Worm (Caenorhabditis elegans): ENCODE results near the gene W10G6.6.

Gene W10G6.6

ce11 chrX:16275255-16275813 is 24.8 kb upstream of the W10G6.6 start, which contains the start of gene sdc-1 (continued):
- TF ChIP-seq lin-13 (GFP tag; optimal IDR thresholded peaks at IDR 0.05), result no peak
- no peak for TF ChIP-seq ceh-63 (GFP tag; optimal IDR thresholded peaks at IDR 0.05)
- no peak for TF ChIP-seq nhr-90 (tag; optimal IDR thresholded peaks at IDR 0.05; ENCODE audit: poor library complexity)
- no peak for TF ChIP-seq zag-1 (tag; optimal IDR thresholded peaks at IDR 0.05)
- TF ChIP-seq lin-14 (GFP tag; optimal IDR thresholded peaks at IDR 0.05), result peak; percentile 77
- TF ChIP-seq unc-130 (tag; optimal IDR thresholded peaks at IDR 0.05), result no peak
- peak; percentile 36 to 65 (median 63) for TF ChIP-seq dpl-1 (GFP tag; optimal IDR thresholded peaks at IDR 0.05)
- TF ChIP-seq tlp-1 (tag; optimal IDR thresholded peaks at IDR 0.05), result no peak
- no peak for TF ChIP-seq ztf-4 (tag; optimal IDR thresholded peaks at IDR 0.05)
- TF ChIP-seq isw-1 (GFP tag; IDR thresholded peaks at IDR 0.05), result no peak
- no peak for TF ChIP-seq pax-3 (tag; optimal IDR thresholded peaks at IDR 0.05)
- no peak for TF ChIP-seq mab-9 (GFP tag; IDR thresholded peaks at IDR 0.05)
- no peak for TF ChIP-seq mef-2 (tag; optimal IDR thresholded peaks at IDR 0.05)
- no peak for TF ChIP-seq hlh-17 (GFP tag; optimal IDR thresholded peaks at IDR 0.05; ENCODE audit: borderline replicate concordance)
- TF ChIP-seq pqm-1 (tag; optimal IDR thresholded peaks at IDR 0.05), result no peak
- TF ChIP-seq nhr-84 (tag; optimal IDR thresholded peaks at IDR 0.05), result no peak
- TF ChIP-seq pag-3 (tag; optimal IDR thresholded peaks at IDR 0.05; ENCODE audit: borderline replicate concordance, insufficient read depth), result no peak
- no peak for TF ChIP-seq ceh-90 (tag; optimal IDR thresholded peaks at IDR 0.05)
- TF ChIP-seq unc-62 (GFP tag; optimal IDR thresholded peaks at IDR 0.05), result no peak
- TF ChIP-seq mep-1 (tag; optimal IDR thresholded peaks at IDR 0.05), result peak; percentile 73
- TF ChIP-seq dsc-1 (tag; optimal IDR thresholded peaks at IDR 0.05), result peak; percentile 20
- TF ChIP-seq unc-98 (GFP tag; IDR thresholded peaks at IDR 0.05), result no peak
- no peak for TF ChIP-seq aly-2 (tag; optimal IDR thresholded peaks at IDR 0.05)
- peak; percentile 52 for TF ChIP-seq rnt-1 (tag; optimal IDR thresholded peaks at IDR 0.05)
- peak; percentile 30 for TF ChIP-seq nhr-20 (tag; optimal IDR thresholded peaks at IDR 0.05)
- no peak for TF ChIP-seq elt-3 (tag; optimal IDR thresholded peaks at IDR 0.05)
- TF ChIP-seq swsn-7 (tag; optimal IDR thresholded peaks at IDR 0.05), result peak; percentile 35
- TF ChIP-seq ztf-11 (tag; optimal IDR thresholded peaks at IDR 0.05), result no peak
- TF ChIP-seq hpl-2 (GFP tag; optimal IDR thresholded peaks at IDR 0.05), result no peak
- TF ChIP-seq grh-1 (GFP tag; IDR thresholded peaks at IDR 0.05), result no peak
- no peak for TF ChIP-seq nhr-12 (tag; optimal IDR thresholded peaks at IDR 0.05)
- TF ChIP-seq nhr-28 (tag; optimal IDR thresholded peaks at IDR 0.05), result no peak
- TF ChIP-seq C04F5.9 (tag; optimal IDR thresholded peaks at IDR 0.05), result no peak
- no peak for TF ChIP-seq alr-1 (tag; optimal IDR thresholded peaks at IDR 0.05; ENCODE audit: borderline replicate concordance)
- TF ChIP-seq jun-1 (tag; optimal IDR thresholded peaks at IDR 0.05), result no peak
- TF ChIP-seq skn-1 (tag; optimal IDR thresholded peaks at IDR 0.05), result no peak
- TF ChIP-seq nhr-237 (tag; optimal IDR thresholded peaks at IDR 0.05), result no peak
- TF ChIP-seq ceh-82 (tag; optimal IDR thresholded peaks at IDR 0.05), result peak; percentile 9 to 54 (median 35)
- peak; percentile 26 to 77 for TF ChIP-seq lin-35 (GFP tag; optimal IDR thresholded peaks at IDR 0.05)
- peak in 1 of 2 experiments; percentile 52 for TF ChIP-seq mdl-1 (tag; optimal IDR thresholded peaks at IDR 0.05)
- peak; percentile 43 for TF ChIP-seq blmp-1 (tag; optimal IDR thresholded peaks at IDR 0.05)
- TF ChIP-seq egl-13 (tag; optimal IDR thresholded peaks at IDR 0.05), result no peak
- TF ChIP-seq fkh-10 (GFP tag; optimal IDR thresholded peaks at IDR 0.05), result no peak
- TF ChIP-seq irx-1 (tag; optimal IDR thresholded peaks at IDR 0.05), result no peak
- TF ChIP-seq xbp-1 (tag; optimal IDR thresholded peaks at IDR 0.05), result peak; percentile 19
- TF ChIP-seq egl-27 (tag; optimal IDR thresholded peaks at IDR 0.05), result no peak
- TF ChIP-seq nhr-77 (tag; optimal IDR thresholded peaks at IDR 0.05), result no peak
- no peak for TF ChIP-seq lin-15B (tag; optimal IDR thresholded peaks at IDR 0.05)
- TF ChIP-seq hlh-4 (tag; optimal IDR thresholded peaks at IDR 0.05), result no peak
- peak; percentile 56 for TF ChIP-seq nhr-71 (tag; optimal IDR thresholded peaks at IDR 0.05)
- TF ChIP-seq C34B4.2 (tag; optimal IDR thresholded peaks at IDR 0.05), result no peak
- no peak for TF ChIP-seq vab-15 (tag; optimal IDR thresholded peaks at IDR 0.05)

Measured in whole organism, L1 larva.